Worm (Caenorhabditis elegans) whole organism, L3 larva: ENCODE measurements around the gene F22E5.11.

ENCODE experiments used
- ceh-82 ChIP-seq: fragments of 150-350 bp; optimal IDR thresholded peaks from 2 replicates; lab custom pipeline; 2014; ENCODE audit warnings: missing biosample characterization, missing genetic modification characterization
- daf-12 ChIP-seq: fragments of 150-350 bp; optimal IDR thresholded peaks from 2 replicates; lab custom pipeline; 2014; ENCODE audit warnings: missing biosample characterization, missing genetic modification reagents, missing genetic modification characterization
- nhr-11 ChIP-seq: fragments of 150-350 bp; optimal IDR thresholded peaks from 2 replicates; lab custom pipeline; 2014; ENCODE audit warnings: missing biosample characterization, missing genetic modification characterization
- zag-1 ChIP-seq: fragments of 150-350 bp; optimal IDR thresholded peaks from 2 replicates; lab custom pipeline; 2014; ENCODE audit warnings: missing biosample characterization, missing genetic modification characterization

DNA sequence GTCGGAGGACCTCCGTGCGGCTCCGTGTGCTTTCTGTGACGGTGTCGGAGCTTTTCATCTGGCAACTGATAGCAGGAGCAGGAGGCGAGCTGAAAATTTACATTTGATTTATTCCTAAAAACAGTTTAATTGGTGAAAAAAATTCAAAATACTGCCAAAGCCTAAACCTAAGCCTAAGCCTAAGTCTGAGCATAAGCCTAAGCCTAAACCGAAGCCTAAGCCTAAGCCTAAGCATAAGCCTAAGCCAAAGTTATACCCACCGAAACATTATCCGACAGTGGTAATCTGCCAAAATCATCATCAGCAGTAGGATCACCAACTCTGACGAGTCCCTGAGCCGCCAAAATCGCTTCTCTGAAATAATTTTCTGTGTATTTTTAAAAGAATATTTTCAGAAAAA, 40.4 kb upstream of the F22E5.11 start:
- TF ChIP-seq zag-1 (no peak), ceh-82 (tag; lab: Kevin White, UChicago) (no peak), nhr-11 (tag; lab: Kevin White, UChicago) (no peak), daf-12 (tag; lab: Kevin White, UChicago) (no peak)
